Fruit fly (Drosophila melanogaster): Measurements from ENCODE around the gene CG13247.

Gene CG13247

dm6 chr3L:20370013-20370412 lies at the start of gene CG13247:
CG13247 (plus strand) TSS chr3L:20370313.
- TF ChIP-seq EcR (GFP tag; optimal IDR thresholded peaks at IDR 0.05), result no peak
- TF ChIP-seq CG13204 (GFP tag; optimal IDR thresholded peaks at IDR 0.05), result no peak
- TF ChIP-seq CG14655 (GFP tag; optimal IDR thresholded peaks at IDR 0.05), result no peak
- no peak for TF ChIP-seq CG32121 (GFP tag; IDR thresholded peaks at IDR 0.05)
- TF ChIP-seq D1 (tag; optimal IDR thresholded peaks at IDR 0.05), result no peak
- TF ChIP-seq Pif1A (GFP tag; optimal IDR thresholded peaks at IDR 0.05), result no peak
- TF ChIP-seq CG8159 (tag; optimal IDR thresholded peaks at IDR 0.05), result no peak
- TF ChIP-seq Snoo (tag; optimal IDR thresholded peaks at IDR 0.05), result no peak
- TF ChIP-seq gl (tag; optimal IDR thresholded peaks at IDR 0.05), result no peak
- TF ChIP-seq CG9948 (tag; optimal IDR thresholded peaks at IDR 0.05), result no peak
- no peak for TF ChIP-seq CG8301 (tag; optimal IDR thresholded peaks at IDR 0.05)
- no peak for TF ChIP-seq CG15710 (tag; optimal IDR thresholded peaks at IDR 0.05)
- TF ChIP-seq CG34367 (tag; optimal IDR thresholded peaks at IDR 0.05), result no peak
- no peak for TF ChIP-seq fd96Ca (GFP tag; IDR thresholded peaks at IDR 0.05)
- no peak for TF ChIP-seq CG4496 (GFP tag; IDR thresholded peaks at IDR 0.05)
- no peak for TF ChIP-seq CG17806 (tag; optimal IDR thresholded peaks at IDR 0.05)
- TF ChIP-seq Pif1B (GFP tag; optimal IDR thresholded peaks at IDR 0.05), result no peak
- no peak for TF ChIP-seq CG12605 (GFP tag; IDR thresholded peaks at IDR 0.05)
- no peak for TF ChIP-seq CG10348 (GFP tag; IDR thresholded peaks at IDR 0.05)

DNA sequence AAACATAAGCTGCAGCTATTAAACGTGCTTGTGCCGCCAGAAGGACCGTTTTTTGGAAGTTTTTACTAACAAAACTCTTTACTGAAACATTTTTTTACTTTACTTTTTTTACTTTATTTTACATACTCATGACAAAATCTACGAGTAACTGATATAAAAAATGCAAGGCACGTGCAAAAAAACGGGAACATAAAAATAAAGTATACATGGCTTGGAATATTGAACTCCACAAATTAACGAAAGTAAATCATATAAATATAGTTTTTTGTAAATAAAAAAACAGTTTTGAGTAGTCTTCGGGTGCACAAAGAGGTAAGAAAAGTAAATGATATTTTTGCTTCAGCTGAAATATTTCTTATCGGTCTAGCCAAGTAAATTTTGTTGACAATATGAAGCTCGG lies 49.5 kb upstream of the CG13247 start, which contains the start of gene Spn77Bb:
Spn77Bb (plus strand) TSS at position 301 of the 400 bp plus-strand sequence.
- TF ChIP-seq EcR (GFP tag; optimal IDR thresholded peaks at IDR 0.05) (no peak), Pif1A (GFP tag; optimal IDR thresholded peaks at IDR 0.05) (no peak), CG9948 (tag; optimal IDR thresholded peaks at IDR 0.05) (no peak), CG32121 (GFP tag; IDR thresholded peaks at IDR 0.05) (no peak), CG34367 (tag; optimal IDR thresholded peaks at IDR 0.05) (no peak), CG8159 (tag; optimal IDR thresholded peaks at IDR 0.05) (no peak), D1 (tag; optimal IDR thresholded peaks at IDR 0.05) (no peak), CG13204 (GFP tag; optimal IDR thresholded peaks at IDR 0.05) (no peak), CG15710 (tag; optimal IDR thresholded peaks at IDR 0.05) (no peak), CG8301 (tag; optimal IDR thresholded peaks at IDR 0.05) (no peak), CG4496 (GFP tag; IDR thresholded peaks at IDR 0.05) (no peak), fd96Ca (GFP tag; IDR thresholded peaks at IDR 0.05) (no peak), rn (GFP tag; IDR thresholded peaks at IDR 0.05) (no peak), CG10348 (GFP tag; IDR thresholded peaks at IDR 0.05) (no peak), CG17806 (tag; optimal IDR thresholded peaks at IDR 0.05) (no peak), CG12605 (GFP tag; IDR thresholded peaks at IDR 0.05) (no peak), Pif1B (GFP tag; optimal IDR thresholded peaks at IDR 0.05) (no peak), Ets98B (GFP tag; IDR thresholded peaks at IDR 0.05) (no peak), CG14655 (GFP tag; optimal IDR thresholded peaks at IDR 0.05) (no peak), gl (tag; optimal IDR thresholded peaks at IDR 0.05) (no peak)

- no peak for TF ChIP-seq CG4496 (GFP tag; IDR thresholded peaks at IDR 0.05)
- TF ChIP-seq Pif1A (GFP tag; optimal IDR thresholded peaks at IDR 0.05), result no peak
- TF ChIP-seq Snoo (tag; optimal IDR thresholded peaks at IDR 0.05), result no peak
- TF ChIP-seq CG10348 (GFP tag; IDR thresholded peaks at IDR 0.05), result no peak
- no peak for TF ChIP-seq D1 (tag; optimal IDR thresholded peaks at IDR 0.05)
- no peak for TF ChIP-seq CG8159 (tag; optimal IDR thresholded peaks at IDR 0.05)
- no peak for TF ChIP-seq CG15710 (tag; optimal IDR thresholded peaks at IDR 0.05)
Measured at dm6 chr3L:20342334-20342733, 27.8 kb upstream of the CG13247 start, which contains the start of gene Spn77Bc. Spn77Bc (plus strand) TSS chr3L:20342634.

DNA sequence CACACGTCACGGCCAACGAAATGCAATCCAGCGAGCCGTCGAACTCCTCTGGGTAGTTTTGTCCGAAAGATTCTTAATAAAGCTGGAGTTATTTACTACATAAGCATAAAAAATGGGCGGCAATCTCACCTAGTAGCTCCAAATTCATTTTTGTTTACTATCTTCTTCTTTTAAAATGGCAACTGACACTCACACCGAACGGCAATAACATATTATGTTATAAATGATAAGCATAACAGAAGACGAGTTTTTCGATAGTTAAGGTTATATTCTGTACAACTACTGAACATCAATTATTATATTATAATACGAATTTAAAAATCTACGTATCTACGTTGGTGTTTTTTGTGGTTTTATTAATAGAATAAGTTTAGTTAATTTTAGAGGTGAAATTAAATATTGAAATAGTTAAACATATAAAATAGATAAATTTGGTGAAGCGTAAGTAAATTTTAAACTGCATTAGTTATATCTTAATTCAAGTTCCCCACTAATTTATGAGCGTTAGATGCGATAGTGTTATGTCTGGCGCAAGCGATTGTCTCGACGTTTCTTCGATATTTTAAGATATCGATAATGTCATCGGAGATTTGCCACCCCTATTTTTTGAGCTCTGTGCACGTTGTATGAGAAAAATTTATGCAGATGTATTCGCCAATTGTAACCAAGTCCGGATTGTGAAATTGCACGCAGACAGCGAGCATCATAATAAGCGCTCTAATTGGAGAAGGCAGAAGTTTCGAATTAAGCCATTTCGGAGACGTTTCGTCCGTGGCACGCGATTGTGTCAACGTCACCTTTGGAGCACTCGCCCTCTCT lies 22.1 kb upstream of the CG13247 start, which contains the start of the genes Rbbp5 and eRF1:
Rbbp5 (minus strand) TSS at position 181 of the 819 bp plus-strand sequence.
eRF1 (plus strand) TSS at position 594 of the 819 bp plus-strand sequence.
- TF ChIP-seq CG8159 (tag; optimal IDR thresholded peaks at IDR 0.05) (peak; percentile 61), CG9948 (tag; optimal IDR thresholded peaks at IDR 0.05) (peak; percentile 37), Snoo (tag; optimal IDR thresholded peaks at IDR 0.05) (peak; percentile 43), CG10348 (GFP tag; IDR thresholded peaks at IDR 0.05) (no peak), EcR (GFP tag; optimal IDR thresholded peaks at IDR 0.05) (no peak), CG13204 (GFP tag; optimal IDR thresholded peaks at IDR 0.05) (no peak), Pif1B (GFP tag; optimal IDR thresholded peaks at IDR 0.05) (peak; percentile 18), fd96Ca (GFP tag; IDR thresholded peaks at IDR 0.05) (no peak; the same call in 2 of the 3 replicates), rn (GFP tag; IDR thresholded peaks at IDR 0.05) (peak; percentile 63), Ets98B (GFP tag; IDR thresholded peaks at IDR 0.05) (no peak), CG32121 (GFP tag; IDR thresholded peaks at IDR 0.05) (peak; percentile 62; the same call in 1 of the 2 replicates), CG12605 (GFP tag; IDR thresholded peaks at IDR 0.05) (no peak), CG8301 (tag; optimal IDR thresholded peaks at IDR 0.05) (peak; percentile 6), Pif1A (GFP tag; optimal IDR thresholded peaks at IDR 0.05) (no peak), CG4496 (GFP tag; IDR thresholded peaks at IDR 0.05) (no peak), CG17806 (tag; optimal IDR thresholded peaks at IDR 0.05) (peak; percentile 46), gl (tag; optimal IDR thresholded peaks at IDR 0.05) (no peak), D1 (tag; optimal IDR thresholded peaks at IDR 0.05) (no peak), CG15710 (tag; optimal IDR thresholded peaks at IDR 0.05) (peak; percentile 66), CG34367 (tag; optimal IDR thresholded peaks at IDR 0.05) (no peak), CG14655 (GFP tag; optimal IDR thresholded peaks at IDR 0.05) (no peak)

DNA sequence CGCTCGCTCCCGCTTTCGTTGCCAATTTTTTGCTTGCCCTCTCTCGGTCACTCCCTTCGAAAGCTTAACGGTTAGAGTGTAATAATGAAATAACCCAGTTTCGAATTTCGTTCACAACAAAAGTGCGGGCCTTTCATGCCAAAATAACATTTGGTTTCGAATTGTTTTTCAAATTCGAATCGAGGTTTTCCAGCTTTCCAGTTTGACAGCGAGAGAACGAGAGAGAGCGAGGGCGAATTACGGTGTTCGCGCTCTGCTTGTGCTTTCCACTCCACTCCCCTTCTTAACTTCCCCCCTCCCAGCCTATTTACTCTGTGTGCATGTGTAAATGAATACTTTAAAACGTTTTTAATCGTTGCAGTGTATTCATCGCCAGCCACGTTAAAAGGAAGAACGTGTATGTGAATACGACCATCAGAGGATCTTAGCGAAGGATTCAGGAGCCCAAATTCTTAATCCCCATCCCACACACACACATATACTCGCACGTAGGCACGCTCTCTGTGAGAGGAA lies 21.5 kb upstream of the CG13247 start:
- TF ChIP-seq Snoo (tag; optimal IDR thresholded peaks at IDR 0.05) (no peak), CG9948 (tag; optimal IDR thresholded peaks at IDR 0.05) (no peak), CG10348 (GFP tag; IDR thresholded peaks at IDR 0.05) (no peak), Pif1B (GFP tag; optimal IDR thresholded peaks at IDR 0.05) (no peak), Pif1A (GFP tag; optimal IDR thresholded peaks at IDR 0.05) (no peak), rn (GFP tag; IDR thresholded peaks at IDR 0.05) (no peak), EcR (GFP tag; optimal IDR thresholded peaks at IDR 0.05) (no peak), CG8159 (tag; optimal IDR thresholded peaks at IDR 0.05) (no peak), CG34367 (tag; optimal IDR thresholded peaks at IDR 0.05) (no peak), CG4496 (GFP tag; IDR thresholded peaks at IDR 0.05) (no peak), D1 (tag; optimal IDR thresholded peaks at IDR 0.05) (no peak)
